Worm (Caenorhabditis elegans): Measurements from ENCODE around the gene sru-40.

DNA sequence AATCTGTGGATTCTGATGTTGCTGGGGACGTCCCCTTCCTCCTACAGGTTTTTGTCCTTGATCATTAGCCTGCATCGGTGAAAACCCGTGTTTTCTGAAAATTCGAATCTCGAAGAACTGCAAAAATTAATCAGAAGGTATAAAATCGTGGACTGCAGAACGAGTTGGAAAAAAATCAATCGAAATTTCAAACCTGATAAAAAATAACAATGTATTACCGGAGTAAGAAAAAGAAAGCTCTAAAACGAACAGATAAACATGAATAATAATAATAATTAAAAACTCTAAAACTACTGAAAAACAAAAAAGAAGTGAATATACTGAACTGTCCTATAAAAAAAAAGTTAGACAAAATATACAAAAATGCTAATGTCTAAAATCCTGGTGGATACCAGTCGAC lies 50.8 kb downstream of the sru-40 start, which contains the start of gene F46B6.5:
- TF ChIP-seq elt-2 (tag; optimal IDR thresholded peaks at IDR 0.05) (no peak), efl-1 (optimal IDR thresholded peaks at IDR 0.05) (no peak), efl-1 (GFP tag; optimal IDR thresholded peaks at IDR 0.05 in 1 of 2) (no peak), lir-3 (tag; optimal IDR thresholded peaks at IDR 0.05; ENCODE audit: poor library complexity) (no peak), blmp-1 (tag; optimal IDR thresholded peaks at IDR 0.05) (no peak), C04F5.9 (tag; optimal IDR thresholded peaks at IDR 0.05) (no peak), fkh-10 (GFP tag; optimal IDR thresholded peaks at IDR 0.05) (no peak), dpl-1 (GFP tag; optimal IDR thresholded peaks at IDR 0.05) (no peak), ces-1 (GFP tag; optimal IDR thresholded peaks at IDR 0.05) (no peak), nhr-28 (tag; optimal IDR thresholded peaks at IDR 0.05) (no peak), nhr-12 (tag; optimal IDR thresholded peaks at IDR 0.05) (no peak), lin-13 (GFP tag; optimal IDR thresholded peaks at IDR 0.05) (no peak), nhr-11 (tag; optimal IDR thresholded peaks at IDR 0.05) (no peak)
